Worm (Caenorhabditis elegans): ENCODE measurements around the gene madf-11.
A peak's percentile ranks its signal among the peaks of the same experiment; 100 is the strongest.

- TF ChIP-seq sdz-38 (tag; optimal IDR thresholded peaks at IDR 0.05) (no peak), madf-8 (GFP tag; conservative IDR thresholded peaks at IDR 0.05) (no peak), hmg-20 (GFP tag; IDR thresholded peaks at IDR 0.05) (no peak), hsf-1 (GFP tag; IDR thresholded peaks at IDR 0.05) (no peak), tbp1 (GFP tag; optimal IDR thresholded peaks at IDR 0.05) (peak; percentile 30), ztf-3 (GFP tag; optimal IDR thresholded peaks at IDR 0.05) (no peak), Y56A3A.18 (GFP tag; IDR thresholded peaks at IDR 0.05) (no peak), lin-54 (GFP tag; optimal IDR thresholded peaks at IDR 0.05) (no peak), F37B4.10 (GFP tag; IDR thresholded peaks at IDR 0.05) (no peak), egl-44 (GFP tag; IDR thresholded peaks at IDR 0.05) (no peak)
Observed at ce11 chrIII:5552072-5552667, 51.1 kb downstream of the madf-11 start, which contains the start of gene F09F7.6.

All from whole organism, young adult.